Worm (Caenorhabditis elegans): ENCODE data around the gene str-99.

ce11 chrV:16118601-16119000 is 39.7 kb downstream of the str-99 start, which contains the start of gene str-103:
- TF ChIP-seq him-1 (tag; optimal IDR thresholded peaks at IDR 0.05) (no peak), W03F9.2 (tag; optimal IDR thresholded peaks at IDR 0.05) (no peak), dao-5 (tag; optimal IDR thresholded peaks at IDR 0.05) (no peak)

Measured in whole organism, L4/young adult.